Fruit fly (Drosophila melanogaster) S2 (cell line): ENCODE measurements around the gene Cdc16.
A peak's percentile ranks its signal among the peaks of the same experiment; 100 is the strongest.

Experiments
- CG8478 ChIP-seq: fragments of >200 bp; optimal IDR thresholded peaks from 2 replicates; lab custom pipeline; 2018
- CTCF ChIP-seq, 2 experiments: fragments of >200 bp; optimal IDR thresholded peaks; 2 replicates each; lab custom pipeline; 2018

Gene Cdc16

dm6 chr3R:23316867-23317266, 35.9 kb downstream of the Cdc16 start:
- no peak for TF ChIP-seq CTCF (optimal IDR thresholded peaks at IDR 0.05; lab: Kevin White, UChicago)
- no peak for TF ChIP-seq CG8478 (lab: Kevin White, UChicago)

dm6 chr3R:23318928-23319327, 37.9 kb downstream of the Cdc16 start:
- no peak for TF ChIP-seq CG8478 (lab: Kevin White, UChicago)
- TF ChIP-seq CTCF (optimal IDR thresholded peaks at IDR 0.05; lab: Kevin White, UChicago), result no peak

dm6 chr3R:23320251-23320650, 39.2 kb downstream of the Cdc16 start:
- TF ChIP-seq CTCF (optimal IDR thresholded peaks at IDR 0.05; lab: Kevin White, UChicago) (no peak), CG8478 (lab: Kevin White, UChicago) (peak; percentile 78)

dm6 chr3R:23323639-23324350, 42.8 kb downstream of the Cdc16 start:
- TF ChIP-seq CTCF (optimal IDR thresholded peaks at IDR 0.05; lab: Kevin White, UChicago), result no peak
- no peak for TF ChIP-seq CG8478 (lab: Kevin White, UChicago)

- no peak for TF ChIP-seq CTCF (optimal IDR thresholded peaks at IDR 0.05; lab: Kevin White, UChicago)
- no peak for TF ChIP-seq CG8478 (lab: Kevin White, UChicago)
These were observed 44.7 kb downstream of the Cdc16 start for dm6 chr3R:23325710-23326109.

dm6 chr3R:23326292-23326691, 45.3 kb downstream of the Cdc16 start:
- TF ChIP-seq CG8478 (lab: Kevin White, UChicago), result no peak
- no peak for TF ChIP-seq CTCF (optimal IDR thresholded peaks at IDR 0.05; lab: Kevin White, UChicago)

- no peak for TF ChIP-seq CG8478 (lab: Kevin White, UChicago)
- TF ChIP-seq CTCF (optimal IDR thresholded peaks at IDR 0.05; lab: Kevin White, UChicago), result no peak
These were observed 46.7 kb downstream of the Cdc16 start for dm6 chr3R:23327707-23328106.

- no peak for TF ChIP-seq CG8478 (lab: Kevin White, UChicago)
- peak; percentile 74 to 93 for TF ChIP-seq CTCF (optimal IDR thresholded peaks at IDR 0.05; lab: Kevin White, UChicago)
These were observed 50.3 kb downstream of the Cdc16 start for dm6 chr3R:23331280-23331679.

- TF ChIP-seq CG8478 (lab: Kevin White, UChicago), result no peak
- no peak for TF ChIP-seq CTCF (optimal IDR thresholded peaks at IDR 0.05; lab: Kevin White, UChicago)
These were observed 50.9 kb downstream of the Cdc16 start for dm6 chr3R:23331865-23332367.

- TF ChIP-seq CTCF (optimal IDR thresholded peaks at IDR 0.05; lab: Kevin White, UChicago), result no peak
- TF ChIP-seq CG8478 (lab: Kevin White, UChicago), result no peak
These were observed 51.7 kb downstream of the Cdc16 start for dm6 chr3R:23332535-23333333.

dm6 chr3R:23333334-23334035, 52.5 kb downstream of the Cdc16 start:
- TF ChIP-seq CG8478 (lab: Kevin White, UChicago) (no peak), CTCF (optimal IDR thresholded peaks at IDR 0.05; lab: Kevin White, UChicago) (no peak)
